Worm (Caenorhabditis elegans) whole organism, mixed stage, embryonic: ENCODE results near the gene F17A2.13.
"Not testable (repeated sequence)": the region's sequence is repeated elsewhere in the genome, so short reads cannot be mapped to it uniquely, and the experiment has no call there.

Source experiments
- M03D4.4 ChIP-seq: sonication (generic microtip); optimal IDR thresholded peaks from 2 replicates; lab custom pipeline; 2017; ENCODE audit warnings: mild to moderate bottlenecking, missing genetic modification characterization, missing compliant biosample characterization
- bed-3 ChIP-seq: fragments of 200-800 bp; sonication (Bioruptor generic); optimal IDR thresholded peaks from 3 replicates; lab custom pipeline; 2018; ENCODE audit warnings: mild to moderate bottlenecking, missing genetic modification characterization, moderate library complexity, missing compliant biosample characterization
- blmp-1 ChIP-seq: fragments of 150-350 bp; optimal IDR thresholded peaks from 2 replicates; lab custom pipeline; 2014; ENCODE audit warnings: missing biosample characterization, missing genetic modification characterization
- ceh-39 ChIP-seq: fragments of 150-350 bp; optimal IDR thresholded peaks from 2 replicates; lab custom pipeline; 2014; ENCODE audit warnings: missing biosample characterization, missing genetic modification characterization
- ceh-83 ChIP-seq: fragments of 200-800 bp; sonication (Bioruptor generic); optimal IDR thresholded peaks from 2 replicates; lab custom pipeline; 2018; ENCODE audit warnings: mild to moderate bottlenecking, missing genetic modification characterization, missing compliant biosample characterization
- ces-1 ChIP-seq: fragments of 150-350 bp; optimal IDR thresholded peaks from 2 replicates; lab custom pipeline; 2014; ENCODE audit warnings: missing biosample characterization, missing genetic modification reagents, missing genetic modification characterization
- cnd-1 ChIP-seq: fragments of 200-800 bp; sonication (Bioruptor generic); optimal IDR thresholded peaks from 2 replicates; lab custom pipeline; 2018; ENCODE audit warnings: mild to moderate bottlenecking, missing genetic modification characterization, missing compliant biosample characterization
- elt-1 ChIP-seq: sonication (generic microtip); optimal IDR thresholded peaks from 2 replicates; lab custom pipeline; 2017; ENCODE audit warnings: missing genetic modification characterization, mild to moderate bottlenecking, missing compliant biosample characterization, antibody characterized with exemption, moderate library complexity, borderline replicate concordance; ENCODE audit not compliant: insufficient read depth
- elt-3 ChIP-seq: fragments of 150-350 bp; optimal IDR thresholded peaks from 2 replicates; lab custom pipeline; 2014; ENCODE audit warnings: missing biosample characterization, missing genetic modification characterization
- flh-1 ChIP-seq: fragments of 200-800 bp; sonication (Bioruptor generic); optimal IDR thresholded peaks from 2 replicates; lab custom pipeline; 2018; ENCODE audit warnings: mild to moderate bottlenecking, missing genetic modification characterization, moderate library complexity, missing compliant biosample characterization
- ham-2 ChIP-seq: fragments of 200-800 bp; sonication (Bioruptor generic); optimal IDR thresholded peaks from 2 replicates; lab custom pipeline; 2018; ENCODE audit warnings: mild to moderate bottlenecking, missing genetic modification characterization, missing compliant biosample characterization
- lin-13 ChIP-seq: fragments of 150-350 bp; optimal IDR thresholded peaks from 2 replicates; lab custom pipeline; 2014; ENCODE audit warnings: missing biosample characterization, missing genetic modification characterization
- lin-32 ChIP-seq: fragments of 200-800 bp; sonication (Bioruptor generic); optimal IDR thresholded peaks from 2 replicates; lab custom pipeline; 2018; ENCODE audit warnings: mild to moderate bottlenecking, missing genetic modification characterization, missing compliant biosample characterization
- lsy-2 ChIP-seq: fragments of 150-350 bp; optimal IDR thresholded peaks from 2 replicates; lab custom pipeline; 2014; ENCODE audit warnings: missing biosample characterization, missing genetic modification characterization
- mep-1 ChIP-seq: fragments of 150-350 bp; optimal IDR thresholded peaks from 2 replicates; lab custom pipeline; 2017; ENCODE audit warnings: missing biosample characterization, missing genetic modification reagents, missing genetic modification characterization, inconsistent platforms
- mls-2 ChIP-seq: sonication (generic microtip); optimal IDR thresholded peaks from 2 replicates; lab custom pipeline; 2016; ENCODE audit warnings: mild to moderate bottlenecking, missing genetic modification characterization, moderate library complexity, missing compliant biosample characterization
- nhr-12 ChIP-seq: fragments of 150-350 bp; optimal IDR thresholded peaks from 2 replicates; lab custom pipeline; 2014; ENCODE audit warnings: missing biosample characterization, missing genetic modification characterization
- nhr-2 ChIP-seq: fragments of 150-350 bp; optimal IDR thresholded peaks from 2 replicates; lab custom pipeline; 2014; ENCODE audit warnings: missing biosample characterization, missing genetic modification characterization
- nhr-28 ChIP-seq: fragments of 150-350 bp; optimal IDR thresholded peaks from 2 replicates; lab custom pipeline; 2014; ENCODE audit warnings: missing biosample characterization, missing genetic modification characterization
- nhr-76 ChIP-seq: sonication (generic microtip); optimal IDR thresholded peaks from 2 replicates; lab custom pipeline; 2017; ENCODE audit warnings: missing biosample characterization, missing genetic modification characterization
- pha-4 ChIP-seq: fragments of 150-350 bp; optimal IDR thresholded peaks from 2 replicates; lab custom pipeline; 2018; ENCODE audit warnings: missing biosample characterization, missing genetic modification reagents, missing genetic modification characterization
- sem-2 ChIP-seq: fragments of 200-800 bp; sonication (Bioruptor generic); optimal IDR thresholded peaks from 2 replicates; lab custom pipeline; 2018; ENCODE audit warnings: mild to moderate bottlenecking, missing genetic modification characterization, missing compliant biosample characterization
- snpc-4 ChIP-seq: fragments of 150-350 bp; optimal IDR thresholded peaks from 2 replicates; lab custom pipeline; 2014; ENCODE audit warnings: missing biosample characterization, missing genetic modification characterization
- sptf-1 ChIP-seq: sonication (generic microtip); optimal IDR thresholded peaks from 2 replicates; lab custom pipeline; 2017; ENCODE audit warnings: mild to moderate bottlenecking, missing genetic modification characterization, moderate library complexity, missing compliant biosample characterization
- tbx-8 ChIP-seq: fragments of 200-800 bp; sonication (Bioruptor generic); optimal IDR thresholded peaks from 2 replicates; lab custom pipeline; 2018; ENCODE audit warnings: mild to moderate bottlenecking, missing genetic modification characterization, moderate library complexity, missing compliant biosample characterization
- unc-120 ChIP-seq: sonication (generic microtip); optimal IDR thresholded peaks from 2 replicates; lab custom pipeline; 2017; ENCODE audit warnings: missing genetic modification characterization, missing compliant biosample characterization; ENCODE audit not compliant: poor library complexity, severe bottlenecking
- unc-39 ChIP-seq: fragments of 150-350 bp; optimal IDR thresholded peaks from 2 replicates; lab custom pipeline; 2014; ENCODE audit warnings: missing biosample characterization, missing genetic modification characterization
- unc-62 ChIP-seq: fragments of 150-350 bp; optimal IDR thresholded peaks from 2 replicates; lab custom pipeline; 2014; ENCODE audit warnings: missing biosample characterization, missing genetic modification reagents, missing genetic modification characterization
- zip-8 ChIP-seq: fragments of 150-350 bp; optimal IDR thresholded peaks from 2 replicates; lab custom pipeline; 2014; ENCODE audit warnings: missing biosample characterization, missing genetic modification characterization

Gene F17A2.13

DNA sequence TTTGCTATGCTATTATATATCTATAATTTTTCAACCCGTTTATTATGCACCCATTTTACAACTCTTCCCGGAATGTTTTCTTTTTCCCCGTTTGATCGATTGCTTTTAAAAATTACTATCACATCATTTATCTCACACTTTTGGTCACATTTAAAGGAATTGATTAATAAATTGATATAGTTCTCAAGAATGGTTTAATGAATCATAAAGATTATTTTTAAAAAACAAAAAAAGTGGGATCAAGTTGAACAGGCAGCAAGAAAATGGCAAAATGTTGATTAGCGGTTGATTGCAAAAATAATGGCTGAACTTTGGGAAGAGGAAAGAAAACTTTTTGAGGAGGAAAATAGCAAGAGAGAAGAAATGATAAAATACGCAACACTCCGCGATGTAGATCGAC lies 21.6 kb upstream of the F17A2.13 start, which contains the start of gene W06D11.5:
TSS of gene W06D11.5 (plus strand) at position 301 of the 400 bp plus-strand sequence.
- TF ChIP-seq mep-1 (tag; lab: Kevin White, UChicago) (no peak), lsy-2 (no peak), unc-39 (no peak), mls-2 (tag; lab: Kevin White, UChicago) (no peak), pha-4 (no peak), ceh-83 (GFP tag; lab: Kevin White, UChicago) (no peak), unc-120 (tag; lab: Kevin White, UChicago) (no peak), elt-1 (tag; lab: Kevin White, UChicago) (no peak), cnd-1 (tag; lab: Kevin White, UChicago) (no peak), sptf-1 (tag; lab: Kevin White, UChicago) (no peak), tbx-8 (GFP tag; lab: Kevin White, UChicago) (no peak), bed-3 (no peak), snpc-4 (no peak), sem-2 (no peak)

DNA sequence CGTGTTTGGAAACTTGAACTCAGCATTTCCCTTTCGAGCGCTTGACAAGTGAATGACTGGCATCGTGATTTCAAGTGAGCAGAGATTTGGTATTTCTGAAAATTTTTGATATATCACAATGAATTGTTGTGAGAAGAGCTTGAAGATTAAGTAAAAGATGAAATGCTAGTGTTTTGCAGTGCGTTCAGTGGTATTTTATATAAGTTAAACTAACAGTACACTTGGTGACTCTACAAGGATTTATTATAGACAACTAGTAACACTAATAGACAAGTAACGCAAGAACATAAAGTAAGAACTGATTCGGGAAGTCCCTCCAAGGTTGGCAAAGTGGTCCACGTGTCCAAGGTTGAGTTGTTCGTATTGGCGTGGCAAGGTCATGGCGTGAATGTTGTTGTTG lies 18.7 kb upstream of the F17A2.13 start, which contains the start of gene dot-1.3:
TSS of gene dot-1.3 (minus strand) at position 101 of the 400 bp plus-strand sequence.
- TF ChIP-seq unc-39; unc-62 (GFP tag; lab: Kevin White, UChicago); sem-2: not testable (repeated sequence)
- TF ChIP-seq, all 35 proteins: peak for 0; not testable (repeated sequence) for 35

ce11 chrX:12304231-12304630 lies 17.2 kb upstream of the F17A2.13 start:
- no peak for TF ChIP-seq unc-39
- no peak for TF ChIP-seq ham-2
- no peak for TF ChIP-seq nhr-76 (tag; lab: Kevin White, UChicago)
- no peak for TF ChIP-seq nhr-28 (tag; lab: Kevin White, UChicago)
- no peak for TF ChIP-seq snpc-4
- no peak for TF ChIP-seq nhr-2
- no peak for TF ChIP-seq unc-62 (GFP tag; lab: Kevin White, UChicago)
- TF ChIP-seq blmp-1 = no peak
- TF ChIP-seq pha-4 = no peak
- TF ChIP-seq mls-2 (tag; lab: Kevin White, UChicago) = no peak
- no peak for TF ChIP-seq M03D4.4 (tag; lab: Kevin White, UChicago)
- no peak for TF ChIP-seq ceh-39 (tag; lab: Kevin White, UChicago)
- TF ChIP-seq cnd-1 (tag; lab: Kevin White, UChicago) = no peak
- TF ChIP-seq elt-3 (tag; lab: Kevin White, UChicago) = no peak
- no peak for TF ChIP-seq flh-1 (GFP tag; lab: Kevin White, UChicago)

- no peak for TF ChIP-seq lin-13 (tag; lab: Kevin White, UChicago)
- TF ChIP-seq zip-8 (tag; lab: Kevin White, UChicago) = no peak
- no peak for TF ChIP-seq elt-3 (tag; lab: Kevin White, UChicago)
- TF ChIP-seq M03D4.4 (tag; lab: Kevin White, UChicago) = no peak
- no peak for TF ChIP-seq nhr-2
- no peak for TF ChIP-seq nhr-12 (tag; lab: Kevin White, UChicago)
- no peak for TF ChIP-seq elt-1 (tag; lab: Kevin White, UChicago)
- TF ChIP-seq nhr-76 (tag; lab: Kevin White, UChicago) = no peak
- no peak for TF ChIP-seq ceh-83 (GFP tag; lab: Kevin White, UChicago)
- TF ChIP-seq unc-120 (tag; lab: Kevin White, UChicago) = no peak
- TF ChIP-seq ham-2 = no peak
- TF ChIP-seq snpc-4 = no peak
- no peak for TF ChIP-seq flh-1 (GFP tag; lab: Kevin White, UChicago)
- TF ChIP-seq sem-2 = no peak
- TF ChIP-seq cnd-1 (tag; lab: Kevin White, UChicago) = no peak
- TF ChIP-seq lin-32 (GFP tag; lab: Kevin White, UChicago) = no peak
- TF ChIP-seq ces-1 (GFP tag; lab: Kevin White, UChicago) = no peak
- no peak for TF ChIP-seq ceh-39 (tag; lab: Kevin White, UChicago)
These were observed 14.9 kb upstream of the F17A2.13 start, which contains the start of gene phf-32 for ce11 chrX:12306565-12306964. TSS of gene phf-32 (plus strand) at chrX:12306865.

- not testable (repeated sequence) for TF ChIP-seq nhr-12, sptf-1, cnd-1 (tag; lab: Kevin White, UChicago)
- TF ChIP-seq, all 35 proteins: peak for 0; not testable (repeated sequence) for 35
These were observed 13.4 kb upstream of the F17A2.13 start, which contains the start of gene F17A2.16 for ce11 chrX:12308045-12308499. TSS of gene F17A2.16 (plus strand) at chrX:12308449.
